Worm (Caenorhabditis elegans): Measurements from ENCODE around the gene glb-32.

DNA sequence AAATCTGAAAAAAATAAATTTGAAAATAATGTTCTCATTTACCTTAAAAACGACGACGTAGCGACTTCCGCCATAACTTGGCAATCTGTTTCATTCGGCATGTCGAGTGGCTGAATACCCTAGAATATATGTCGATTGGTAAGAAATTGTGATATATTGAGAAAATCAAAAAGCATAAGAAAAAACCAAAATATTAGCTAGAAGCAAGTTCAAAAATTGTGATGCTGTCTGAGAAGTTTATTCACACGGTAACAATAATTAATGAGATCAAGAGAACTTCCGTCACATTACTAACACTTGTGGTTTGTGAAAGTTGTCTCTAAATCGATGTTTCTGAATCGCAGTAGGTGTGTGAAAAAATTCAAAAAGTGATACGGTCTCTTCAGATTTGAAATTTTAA lies 12.7 kb upstream of the glb-32 start, which contains the start of gene srab-1:
- TF ChIP-seq ama-1 (optimal IDR thresholded peaks at IDR 0.05) (no peak), ceh-13 (GFP tag; optimal IDR thresholded peaks at IDR 0.05) (no peak), flt-1 (GFP tag; IDR thresholded peaks at IDR 0.05) (no peak), ceh-36 (tag; optimal IDR thresholded peaks at IDR 0.05) (no peak), aly-1 (tag; optimal IDR thresholded peaks at IDR 0.05) (no peak), tbx-11 (GFP tag; IDR thresholded peaks at IDR 0.05) (no peak)
